Worm (Caenorhabditis elegans) whole organism, young adult: ENCODE data around the gene ZK177.1.

ENCODE experiments used
- B0261.1 ChIP-seq: sonication (generic microtip); optimal IDR thresholded peaks from 2 replicates; lab custom pipeline; 2016; ENCODE audit warnings: mild to moderate bottlenecking, missing genetic modification characterization, moderate library complexity, missing compliant biosample characterization
- C06A6.2 ChIP-seq: fragments of 200-800 bp; sonication (Bioruptor generic); conservative IDR thresholded peaks from 2 replicates; pipeline ENCODE4 v1.3.6; 2022; ENCODE audit warnings: missing genetic modification characterization, missing compliant biosample characterization
- C17E4.6 ChIP-seq: fragments of 200-800 bp; sonication (Bioruptor generic); IDR thresholded peaks from 2 replicates; pipeline ENCODE4 v1.3.6; 2022; ENCODE audit warnings: missing genetic modification reagents, missing genetic modification characterization, missing compliant biosample characterization
- D2030.7 ChIP-seq: fragments of 200-800 bp; sonication (Bioruptor generic); IDR thresholded peaks from 2 replicates; pipeline ENCODE4 v1.3.6; 2022; ENCODE audit warnings: missing genetic modification reagents, missing genetic modification characterization, missing compliant biosample characterization
- F23B12.7 ChIP-seq: sonication (generic microtip); optimal IDR thresholded peaks from 2 replicates; lab custom pipeline; 2017; ENCODE audit warnings: missing genetic modification characterization, mild to moderate bottlenecking, missing compliant biosample characterization, antibody characterized with exemption, moderate library complexity; ENCODE audit not compliant: insufficient read depth
- T07F8.4 ChIP-seq: sonication (generic microtip); optimal IDR thresholded peaks from 2 replicates; lab custom pipeline; 2016; ENCODE audit warnings: mild to moderate bottlenecking, missing genetic modification characterization, moderate library complexity, missing compliant biosample characterization
- Y79H2A.3 ChIP-seq: fragments of 200-800 bp; sonication (Bioruptor generic); conservative IDR thresholded peaks from 2 replicates; pipeline ENCODE4 v1.3.6; 2022; ENCODE audit warnings: missing genetic modification reagents, missing genetic modification characterization, missing compliant biosample characterization
- ZK185.1 ChIP-seq: sonication (generic microtip); optimal IDR thresholded peaks from 2 replicates; lab custom pipeline; 2016; ENCODE audit warnings: mild to moderate bottlenecking, missing genetic modification characterization, missing compliant biosample characterization; ENCODE audit not compliant: poor library complexity, severe bottlenecking
- ama-1 ChIP-seq, 3 experiments: fragments of 150-350 bp in 1 of 3; sonication (generic microtip) in 2 of 3; optimal IDR thresholded peaks; 2 replicates each; lab custom pipeline; 2014 to 2018; ENCODE audit warnings: missing biosample characterization in 2 of 3, missing genetic modification characterization in 2 of 3, missing genetic modification reagents in 2 of 3
- atf-7 ChIP-seq: sonication (generic microtip); optimal IDR thresholded peaks from 2 replicates; lab custom pipeline; 2017; ENCODE audit warnings: mild to moderate bottlenecking, missing genetic modification characterization, missing compliant biosample characterization
- bed-1 ChIP-seq: fragments of 200-800 bp; sonication (Bioruptor generic); IDR thresholded peaks from 2 replicates; pipeline ENCODE4 v1.3.6; 2022; ENCODE audit warnings: missing genetic modification reagents, missing genetic modification characterization, missing compliant biosample characterization
- cebp-1 ChIP-seq, 2 experiments: fragments of 200-800 bp in 1 of 2; sonication (Bioruptor generic) in 1 of 2; sonication (generic microtip) in 1 of 2; IDR thresholded peaks in 1 of 2; optimal IDR thresholded peaks in 1 of 2; 2 replicates each; pipeline versions ENCODE4 v1.3.6 to Lab custom; 2017 to 2022; ENCODE audit warnings: missing compliant biosample characterization in 2 of 2, missing genetic modification characterization in 2 of 2, mild to moderate bottlenecking in 1 of 2, missing genetic modification reagents in 1 of 2, moderate library complexity in 1 of 2
- cebp-2 ChIP-seq: fragments of 200-800 bp; sonication (Bioruptor generic); IDR thresholded peaks from 2 replicates; pipeline ENCODE4 v1.3.6; 2022; ENCODE audit warnings: missing genetic modification characterization, missing compliant biosample characterization
- ceh-100 ChIP-seq: fragments of 200-800 bp; sonication (Bioruptor generic); IDR thresholded peaks from 2 replicates; pipeline ENCODE4 v1.3.6; 2022; ENCODE audit warnings: missing genetic modification reagents, missing genetic modification characterization, missing compliant biosample characterization
- ceh-58 ChIP-seq: fragments of 200-800 bp; sonication (Bioruptor generic); IDR thresholded peaks from 2 replicates; pipeline ENCODE4 v1.3.6; 2022; ENCODE audit warnings: missing genetic modification characterization, missing compliant biosample characterization
- ceh-79 ChIP-seq: sonication (generic microtip); optimal IDR thresholded peaks from 2 replicates; lab custom pipeline; 2017; ENCODE audit warnings: mild to moderate bottlenecking, missing genetic modification characterization, missing compliant biosample characterization
- ceh-91 ChIP-seq: fragments of 200-800 bp; sonication (Bioruptor generic); IDR thresholded peaks from 2 replicates; pipeline ENCODE4 v1.3.6; 2022; ENCODE audit warnings: missing genetic modification reagents, missing genetic modification characterization, missing compliant biosample characterization
- die-1 ChIP-seq: sonication (generic microtip); optimal IDR thresholded peaks from 2 replicates; lab custom pipeline; 2016; ENCODE audit warnings: missing genotype, mild to moderate bottlenecking, missing genetic modification characterization, missing compliant biosample characterization
- dpl-1 ChIP-seq: fragments of 150-350 bp; optimal IDR thresholded peaks from 2 replicates; lab custom pipeline; 2014; ENCODE audit warnings: missing biosample characterization, missing genetic modification reagents, missing genetic modification characterization
- egl-44 ChIP-seq: fragments of 200-800 bp; sonication (Bioruptor generic); IDR thresholded peaks from 2 replicates; pipeline ENCODE4 v1.3.6; 2022; ENCODE audit warnings: missing genetic modification reagents, missing genetic modification characterization, missing compliant biosample characterization
- him-1 ChIP-seq: sonication (generic microtip); optimal IDR thresholded peaks from 2 replicates; lab custom pipeline; 2016; ENCODE audit warnings: missing genotype, missing genetic modification reagents, missing genetic modification characterization, missing compliant biosample characterization
- hmg-1.2 ChIP-seq: fragments of 200-800 bp; sonication (Bioruptor generic); IDR thresholded peaks from 2 replicates; pipeline ENCODE4 v1.3.6; 2022; ENCODE audit warnings: missing genetic modification reagents, missing genetic modification characterization, missing compliant biosample characterization
- hmg-20 ChIP-seq: fragments of 200-800 bp; sonication (Bioruptor generic); IDR thresholded peaks from 2 replicates; pipeline ENCODE4 v1.3.6; 2022; ENCODE audit warnings: missing genetic modification reagents, missing genetic modification characterization, missing compliant biosample characterization
- lag-1 ChIP-seq: fragments of 200-800 bp; sonication (Bioruptor generic); IDR thresholded peaks from 2 replicates; pipeline ENCODE4 v1.3.6; 2022; ENCODE audit warnings: missing genetic modification reagents, missing genetic modification characterization, missing compliant biosample characterization
- lin-26 ChIP-seq: fragments of 200-800 bp; sonication (Bioruptor generic); IDR thresholded peaks from 2 replicates; pipeline ENCODE4 v1.3.6; 2022; ENCODE audit warnings: missing genetic modification reagents, missing genetic modification characterization, missing compliant biosample characterization
- lin-35 ChIP-seq, 3 experiments: fragments of 150-350 bp in 2 of 3; sonication (generic microtip) in 1 of 3; optimal IDR thresholded peaks; 2 replicates each; lab custom pipeline; 2014 to 2018; ENCODE audit warnings: missing biosample characterization in 3 of 3, missing genetic modification characterization in 3 of 3, missing genetic modification reagents in 3 of 3
- lir-1 ChIP-seq: fragments of 200-800 bp; sonication (Bioruptor generic); conservative IDR thresholded peaks from 2 replicates; pipeline ENCODE4 v1.3.6; 2022; ENCODE audit warnings: missing genetic modification reagents, missing genetic modification characterization, missing compliant biosample characterization
- lsl-1 ChIP-seq: fragments of 200-800 bp; sonication (Bioruptor generic); optimal IDR thresholded peaks from 2 replicates; lab custom pipeline; 2018; ENCODE audit warnings: mild to moderate bottlenecking, missing genetic modification characterization, moderate library complexity, missing compliant biosample characterization
- lsy-27 ChIP-seq: sonication (generic microtip); optimal IDR thresholded peaks from 2 replicates; lab custom pipeline; 2017; ENCODE audit warnings: missing genetic modification characterization, mild to moderate bottlenecking, missing compliant biosample characterization, antibody characterized with exemption, missing genotype, borderline replicate concordance; ENCODE audit not compliant: insufficient read depth
- madf-3 ChIP-seq: fragments of 200-800 bp; sonication (Bioruptor generic); IDR thresholded peaks from 2 replicates; pipeline ENCODE4 v1.3.6; 2022; ENCODE audit warnings: missing genetic modification reagents, missing genetic modification characterization, missing compliant biosample characterization
- madf-6 ChIP-seq: fragments of 200-800 bp; sonication (Bioruptor generic); IDR thresholded peaks from 2 replicates; pipeline ENCODE4 v1.3.6; 2022; ENCODE audit warnings: missing genetic modification reagents, missing genetic modification characterization, missing compliant biosample characterization
- madf-8 ChIP-seq: fragments of 200-800 bp; sonication (Bioruptor generic); conservative IDR thresholded peaks from 2 replicates; pipeline ENCODE4 v1.3.6; 2022; ENCODE audit warnings: missing genetic modification reagents, missing genetic modification characterization, missing compliant biosample characterization
- mcd-1 ChIP-seq: fragments of 200-800 bp; sonication (Bioruptor generic); IDR thresholded peaks from 2 replicates; pipeline ENCODE4 v1.3.6; 2022; ENCODE audit warnings: missing genetic modification reagents, missing genetic modification characterization, missing compliant biosample characterization
- mxl-1 ChIP-seq: sonication (generic microtip); optimal IDR thresholded peaks from 2 replicates; lab custom pipeline; 2016; ENCODE audit warnings: missing genetic modification characterization, missing compliant biosample characterization
- nfya-2 ChIP-seq: fragments of 200-800 bp; sonication (Bioruptor generic); IDR thresholded peaks from 2 replicates; pipeline ENCODE4 v1.3.6; 2022; ENCODE audit warnings: missing genetic modification reagents, missing genetic modification characterization, missing compliant biosample characterization
- nfyb-1 ChIP-seq: fragments of 200-800 bp; sonication (Bioruptor generic); IDR thresholded peaks from 2 replicates; pipeline ENCODE4 v1.3.6; 2022; ENCODE audit warnings: missing genetic modification reagents, missing genetic modification characterization, missing compliant biosample characterization
- rcor-1 ChIP-seq: fragments of 200-800 bp; sonication (Bioruptor generic); IDR thresholded peaks from 2 replicates; pipeline ENCODE4 v1.3.6; 2022; ENCODE audit warnings: missing genetic modification reagents, missing genetic modification characterization, missing compliant biosample characterization
- repo-1 ChIP-seq: sonication (generic microtip); optimal IDR thresholded peaks from 2 replicates; lab custom pipeline; 2017; ENCODE audit warnings: mild to moderate bottlenecking, missing genetic modification characterization, missing compliant biosample characterization
- sea-2 ChIP-seq: fragments of 200-800 bp; sonication (Bioruptor generic); IDR thresholded peaks from 2 replicates; pipeline ENCODE4 v1.3.6; 2022; ENCODE audit warnings: missing genetic modification characterization, missing compliant biosample characterization
- snpc-1.3 ChIP-seq: sonication (generic microtip); optimal IDR thresholded peaks from 2 replicates; lab custom pipeline; 2017; ENCODE audit warnings: missing genetic modification characterization, mild to moderate bottlenecking, missing compliant biosample characterization, antibody characterized with exemption, moderate library complexity, missing genotype, missing genetic modification reagents; ENCODE audit not compliant: insufficient read depth
- snpc-3.4 ChIP-seq: sonication (generic microtip); optimal IDR thresholded peaks from 2 replicates; lab custom pipeline; 2017; ENCODE audit warnings: missing genetic modification characterization, mild to moderate bottlenecking, missing compliant biosample characterization, antibody characterized with exemption, moderate library complexity, missing genotype, missing genetic modification reagents
- unc-62 ChIP-seq: fragments of 150-350 bp; optimal IDR thresholded peaks from 2 replicates; lab custom pipeline; 2014; ENCODE audit warnings: missing biosample characterization, missing genetic modification reagents, missing genetic modification characterization
- xnd-1 ChIP-seq: sonication (generic microtip); optimal IDR thresholded peaks from 2 replicates; lab custom pipeline; 2016; ENCODE audit warnings: missing genotype, missing genetic modification reagents, missing genetic modification characterization, missing compliant biosample characterization
- zim-3 ChIP-seq: sonication (generic microtip); optimal IDR thresholded peaks from 2 replicates; lab custom pipeline; 2017; ENCODE audit warnings: mild to moderate bottlenecking, missing genetic modification characterization, moderate library complexity, missing compliant biosample characterization
- ztf-22 ChIP-seq: fragments of 200-800 bp; sonication (Bioruptor generic); optimal IDR thresholded peaks from 2 replicates; lab custom pipeline; 2018; ENCODE audit warnings: mild to moderate bottlenecking, missing genetic modification characterization, moderate library complexity, missing compliant biosample characterization

The ZK177.1 gene

DNA sequence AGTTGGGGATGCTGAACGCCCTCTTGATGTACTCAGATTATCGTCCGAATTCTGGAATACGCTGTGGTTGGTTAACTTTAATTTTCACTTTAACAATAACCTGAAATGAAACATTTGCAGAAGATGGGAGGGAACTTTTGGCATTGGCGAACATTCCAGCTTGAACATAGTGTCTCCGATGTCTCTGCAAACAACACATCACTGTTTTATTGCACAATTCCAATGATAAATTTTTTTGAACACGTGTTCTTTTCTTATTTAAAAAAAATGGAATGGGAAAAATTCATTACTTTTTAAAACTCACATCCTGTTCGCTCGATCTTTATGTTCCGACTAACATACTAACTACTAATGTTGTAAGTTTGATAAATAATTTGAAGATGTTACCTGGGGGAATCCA, 27.5 kb upstream of the ZK177.1 start, which contains the start of gene fzy-1:
Gene fzy-1, plus strand, starts transcription at position 301 of the 400 bp plus-strand sequence.
- TF ChIP-seq ama-1 (optimal IDR thresholded peaks at IDR 0.05; lab: Kevin White, UChicago) (no peak), ama-1 (GFP tag; optimal IDR thresholded peaks at IDR 0.05; lab: Kevin White, UChicago) (no peak), F23B12.7 (no peak), cebp-2 (GFP tag; lab: Robert Waterston, UW) (no peak), die-1 (tag; lab: Kevin White, UChicago) (no peak), Y79H2A.3 (GFP tag; lab: Robert Waterston, UW) (no peak), egl-44 (GFP tag; lab: Robert Waterston, UW) (no peak), hmg-20 (GFP tag; lab: Robert Waterston, UW) (no peak), madf-8 (GFP tag; lab: Robert Waterston, UW) (no peak), ceh-79 (tag; lab: Kevin White, UChicago) (no peak), lag-1 (no peak), ztf-22 (GFP tag; lab: Kevin White, UChicago) (no peak)

DNA sequence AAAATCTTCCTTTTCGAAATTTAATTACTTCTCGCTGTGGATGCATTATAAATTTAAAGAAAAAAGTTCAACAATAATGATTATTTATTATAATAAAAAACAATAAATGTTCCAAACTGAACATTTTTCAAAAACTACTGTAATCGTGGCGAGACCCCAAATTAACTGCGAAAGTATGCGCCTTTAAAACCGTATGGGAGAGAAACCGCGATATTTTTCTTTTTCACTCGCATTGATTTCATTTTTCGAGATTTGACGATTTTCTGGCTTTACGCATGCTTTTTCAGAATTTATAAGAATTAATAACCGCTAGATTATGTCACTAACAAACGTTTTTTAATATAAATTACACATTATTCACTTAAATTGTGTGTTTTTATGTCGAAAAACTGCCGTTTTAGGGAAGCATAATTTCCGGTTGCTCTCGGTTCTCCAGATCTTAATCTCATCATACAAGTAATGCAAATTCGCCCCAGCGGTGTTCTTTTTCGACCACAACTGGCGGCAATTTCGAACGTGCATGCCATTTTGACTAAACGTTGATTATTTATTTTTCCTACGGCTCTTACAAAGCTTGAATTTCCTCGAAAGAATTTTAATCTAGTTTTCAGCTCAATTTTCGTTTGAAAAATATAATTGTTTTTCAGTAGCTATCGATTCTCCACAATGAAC, 26.8 kb upstream of the ZK177.1 start, which contains the start of gene F12A10.8:
Gene F12A10.8, minus strand, starts transcription at position 79 of the 672 bp plus-strand sequence.
- TF ChIP-seq cebp-1 (GFP tag; IDR thresholded peaks at IDR 0.05; lab: Robert Waterston, UW) (no peak), cebp-1 (tag; optimal IDR thresholded peaks at IDR 0.05; lab: Kevin White, UChicago) (no peak), D2030.7 (GFP tag; lab: Robert Waterston, UW) (peak; percentile 58; the same call in 1 of the 2 replicates), ceh-58 (GFP tag; lab: Robert Waterston, UW) (no peak), snpc-1.3 (tag; lab: Kevin White, UChicago) (peak; percentile 1), rcor-1 (GFP tag; lab: Robert Waterston, UW) (no peak), zim-3 (no peak), ZK185.1 (tag; lab: Kevin White, UChicago) (no peak), lir-1 (GFP tag; lab: Robert Waterston, UW) (no peak), nfyb-1 (GFP tag; lab: Robert Waterston, UW) (no peak), atf-7 (tag; lab: Kevin White, UChicago) (no peak), dpl-1 (GFP tag; lab: Kevin White, UChicago) (no peak), unc-62 (GFP tag; lab: Kevin White, UChicago) (no peak), mxl-1 (tag; lab: Kevin White, UChicago) (no peak), F23B12.7 (no peak), madf-3 (GFP tag; lab: Robert Waterston, UW) (no peak), bed-1 (no peak), T07F8.4 (tag; lab: Kevin White, UChicago) (no peak), ceh-100 (GFP tag; lab: Robert Waterston, UW) (no peak), madf-6 (peak; percentile 87), hmg-1.2 (0 out of 2 replicates have a peak, but pooled peaks have one; percentile 8), mcd-1 (GFP tag; lab: Robert Waterston, UW) (peak; percentile 46; the same call in 1 of the 2 replicates), lsy-27 (tag; lab: Kevin White, UChicago) (no peak), lin-26 (GFP tag; lab: Robert Waterston, UW) (no peak), C17E4.6 (GFP tag; lab: Robert Waterston, UW) (no peak), him-1 (no peak), lsl-1 (GFP tag; lab: Kevin White, UChicago) (peak; percentile 93), nfya-2 (GFP tag; lab: Robert Waterston, UW) (no peak), snpc-3.4 (peak; percentile 13), C06A6.2 (no peak), xnd-1 (tag; lab: Kevin White, UChicago) (peak; percentile 70), ceh-91 (GFP tag; lab: Robert Waterston, UW) (peak; percentile 67), B0261.1 (no peak), lin-35 (GFP tag; optimal IDR thresholded peaks at IDR 0.05; lab: Kevin White, UChicago) (peak in 1 of 3 experiments; percentile 60), sea-2 (GFP tag; lab: Robert Waterston, UW) (no peak), repo-1 (no peak)
